Worm (Caenorhabditis elegans) whole organism, L1 larva: ENCODE data around the gene F13E9.11.
A peak's percentile ranks its signal among the peaks of the same experiment; 100 is the strongest.

Experiments used
- C16A3.4 ChIP-seq: fragments of 150-350 bp; optimal IDR thresholded peaks from 2 replicates; lab custom pipeline; 2014; ENCODE audit warnings: missing biosample characterization, missing genetic modification characterization
- Y116A8C.19 ChIP-seq: sonication (generic microtip); optimal IDR thresholded peaks from 2 replicates; lab custom pipeline; 2016; ENCODE audit warnings: missing compliant biosample characterization, missing genetic modification characterization, borderline replicate concordance
- aha-1 ChIP-seq: fragments of 150-350 bp; optimal IDR thresholded peaks from 2 replicates; lab custom pipeline; 2014; ENCODE audit warnings: missing biosample characterization, missing genetic modification characterization
- alr-1 ChIP-seq: fragments of 200-800 bp; sonication (Bioruptor generic); optimal IDR thresholded peaks from 2 replicates; lab custom pipeline; 2018; ENCODE audit warnings: borderline replicate concordance, mild to moderate bottlenecking, missing genetic modification characterization, missing compliant biosample characterization
- aly-2 ChIP-seq: fragments of 150-350 bp; optimal IDR thresholded peaks from 2 replicates; lab custom pipeline; 2014; ENCODE audit warnings: missing biosample characterization, missing genetic modification characterization
- blmp-1 ChIP-seq: fragments of 150-350 bp; optimal IDR thresholded peaks from 2 replicates; lab custom pipeline; 2014; ENCODE audit warnings: missing biosample characterization, missing genetic modification characterization
- ces-1 ChIP-seq: fragments of 150-350 bp; optimal IDR thresholded peaks from 2 replicates; lab custom pipeline; 2014; ENCODE audit warnings: missing biosample characterization, missing genetic modification reagents, missing genetic modification characterization
- dsc-1 ChIP-seq: sonication (generic microtip); optimal IDR thresholded peaks from 2 replicates; lab custom pipeline; 2016; ENCODE audit warnings: mild to moderate bottlenecking, missing genetic modification characterization, missing compliant biosample characterization
- elt-2 ChIP-seq: sonication (generic microtip); optimal IDR thresholded peaks from 2 replicates; lab custom pipeline; 2016; ENCODE audit warnings: missing genetic modification characterization, mild to moderate bottlenecking, inconsistent platforms, missing compliant biosample characterization, missing genetic modification reagents
- elt-3 ChIP-seq, 6 experiments: fragments of 150-350 bp in 1 of 6; sonication (generic microtip); optimal IDR thresholded peaks; 2 replicates each; lab custom pipeline; 2017 to 2018; ENCODE audit warnings: missing biosample characterization in 6 of 6, missing genetic modification characterization in 6 of 6, inconsistent platforms in 1 of 6
- fkh-10 ChIP-seq: sonication (generic microtip); optimal IDR thresholded peaks from 2 replicates; lab custom pipeline; 2017; ENCODE audit warnings: missing biosample characterization, missing genetic modification reagents, missing genetic modification characterization
- fkh-4 ChIP-seq: sonication (generic microtip); optimal IDR thresholded peaks from 2 replicates; lab custom pipeline; 2016; ENCODE audit warnings: missing compliant biosample characterization, missing genetic modification characterization, borderline replicate concordance
- hlh-4 ChIP-seq: sonication (generic microtip); optimal IDR thresholded peaks from 2 replicates; lab custom pipeline; 2016; ENCODE audit warnings: mild to moderate bottlenecking, missing genetic modification characterization, missing compliant biosample characterization
- hpl-2 ChIP-seq: fragments of 150-350 bp; optimal IDR thresholded peaks from 2 replicates; lab custom pipeline; 2014; ENCODE audit warnings: missing biosample characterization, missing genetic modification reagents, missing genetic modification characterization
- isw-1 ChIP-seq: fragments of 200-800 bp; sonication (Bioruptor generic); IDR thresholded peaks from 2 replicates; pipeline ENCODE4 v1.3.6; 2022; ENCODE audit warnings: missing genetic modification characterization, missing compliant biosample characterization
- jun-1 ChIP-seq: fragments of 150-350 bp; optimal IDR thresholded peaks from 2 replicates; lab custom pipeline; 2014; ENCODE audit warnings: missing biosample characterization, missing genetic modification reagents, missing genetic modification characterization
- lin-13 ChIP-seq: fragments of 150-350 bp; optimal IDR thresholded peaks from 2 replicates; lab custom pipeline; 2014; ENCODE audit warnings: missing biosample characterization, missing genetic modification reagents, missing genetic modification characterization
- lin-14 ChIP-seq: fragments of 200-800 bp; sonication (Bioruptor generic); optimal IDR thresholded peaks from 2 replicates; lab custom pipeline; 2018; ENCODE audit warnings: mild to moderate bottlenecking, missing genetic modification characterization, moderate library complexity, missing compliant biosample characterization
- lin-39 ChIP-seq: fragments of 150-350 bp; optimal IDR thresholded peaks from 2 replicates; lab custom pipeline; 2014; ENCODE audit warnings: missing biosample characterization, missing genetic modification reagents, missing genetic modification characterization
- mdl-1 ChIP-seq, 2 experiments: fragments of 150-350 bp; optimal IDR thresholded peaks; 2 replicates each; lab custom pipeline; 2014 to 2017; ENCODE audit warnings: missing biosample characterization in 2 of 2, missing genetic modification characterization in 2 of 2, inconsistent platforms in 1 of 2
- mef-2 ChIP-seq: fragments of 150-350 bp; optimal IDR thresholded peaks from 2 replicates; lab custom pipeline; 2014; ENCODE audit warnings: missing biosample characterization, missing genetic modification characterization
- mep-1 ChIP-seq: fragments of 150-350 bp; optimal IDR thresholded peaks from 2 replicates; lab custom pipeline; 2014; ENCODE audit warnings: missing biosample characterization, missing genetic modification characterization
- nhr-12 ChIP-seq: sonication (generic microtip); optimal IDR thresholded peaks from 2 replicates; lab custom pipeline; 2017; ENCODE audit warnings: missing biosample characterization, missing genetic modification characterization
- nhr-20 ChIP-seq: sonication (generic microtip); optimal IDR thresholded peaks from 2 replicates; lab custom pipeline; 2016; ENCODE audit warnings: mild to moderate bottlenecking, missing genetic modification characterization, missing compliant biosample characterization
- nhr-28 ChIP-seq: fragments of 150-350 bp; optimal IDR thresholded peaks from 2 replicates; lab custom pipeline; 2014; ENCODE audit warnings: missing biosample characterization, missing genetic modification characterization
- nhr-47 ChIP-seq: sonication (generic microtip); optimal IDR thresholded peaks from 2 replicates; lab custom pipeline; 2016; ENCODE audit warnings: mild to moderate bottlenecking, missing genetic modification characterization, moderate library complexity, missing compliant biosample characterization
- nhr-71 ChIP-seq: sonication (generic microtip); optimal IDR thresholded peaks from 2 replicates; lab custom pipeline; 2016; ENCODE audit warnings: mild to moderate bottlenecking, missing genetic modification characterization, moderate library complexity, missing compliant biosample characterization
- nhr-84 ChIP-seq: sonication (generic microtip); optimal IDR thresholded peaks from 2 replicates; lab custom pipeline; 2017; ENCODE audit warnings: missing biosample characterization, missing genetic modification characterization
- nhr-85 ChIP-seq: sonication (generic microtip); peaks from one replicate; lab custom pipeline; 2016; ENCODE audit warnings: missing genetic modification characterization, inconsistent platforms, missing compliant biosample characterization
- rnt-1 ChIP-seq: sonication (generic microtip); optimal IDR thresholded peaks from 2 replicates; lab custom pipeline; 2016; ENCODE audit warnings: mild to moderate bottlenecking, missing genetic modification characterization, moderate library complexity, missing compliant biosample characterization
- snpc-4 ChIP-seq: fragments of 150-350 bp; optimal IDR thresholded peaks from 2 replicates; lab custom pipeline; 2014; ENCODE audit warnings: missing biosample characterization, missing genetic modification characterization
- swsn-7 ChIP-seq: sonication (generic microtip); optimal IDR thresholded peaks from 2 replicates; lab custom pipeline; 2016; ENCODE audit warnings: missing genetic modification characterization, missing compliant biosample characterization
- unc-30 ChIP-seq: sonication (generic microtip); optimal IDR thresholded peaks from 2 replicates; lab custom pipeline; 2017; ENCODE audit warnings: missing biosample characterization, missing genetic modification characterization
- unc-62 ChIP-seq: fragments of 150-350 bp; optimal IDR thresholded peaks from 2 replicates; lab custom pipeline; 2014; ENCODE audit warnings: missing biosample characterization, missing genetic modification reagents, missing genetic modification characterization
- unc-86 ChIP-seq: sonication (generic microtip); optimal IDR thresholded peaks from 2 replicates; lab custom pipeline; 2016; ENCODE audit warnings: missing genetic modification characterization, missing compliant biosample characterization
- unc-98 ChIP-seq: fragments of 200-800 bp; sonication (Bioruptor generic); IDR thresholded peaks from 2 replicates; pipeline ENCODE4 v1.3.6; 2022; ENCODE audit warnings: missing genetic modification characterization, missing compliant biosample characterization
- vab-15 ChIP-seq: sonication (generic microtip); optimal IDR thresholded peaks from 2 replicates; lab custom pipeline; 2017; ENCODE audit warnings: missing genotype, mild to moderate bottlenecking, missing genetic modification characterization, missing compliant biosample characterization
- zag-1 ChIP-seq: fragments of 150-350 bp; optimal IDR thresholded peaks from 2 replicates; lab custom pipeline; 2014; ENCODE audit warnings: missing biosample characterization, missing genetic modification characterization
- zip-4 ChIP-seq: fragments of 200-800 bp; sonication (Bioruptor generic); optimal IDR thresholded peaks from 2 replicates; lab custom pipeline; 2018; ENCODE audit warnings: mild to moderate bottlenecking, missing genetic modification characterization, moderate library complexity, missing compliant biosample characterization
- ztf-11 ChIP-seq, 2 experiments: sonication (generic microtip); optimal IDR thresholded peaks; 2 replicates each; lab custom pipeline; 2016 to 2017; ENCODE audit warnings: missing genetic modification characterization in 2 of 2, missing biosample characterization in 1 of 2, missing compliant biosample characterization in 1 of 2

F13E9.11 gene

ce11 chrIV:10885915-10886314 is 17.0 kb upstream of the F13E9.11 start, which contains the start of gene srlf-11:
TSS of gene srlf-11 (minus strand) at chrIV:10886015.
- TF ChIP-seq nhr-28 (tag; lab: Kevin White, UChicago): no peak
- no peak for TF ChIP-seq alr-1
- TF ChIP-seq vab-15 (tag; lab: Kevin White, UChicago): no peak
- TF ChIP-seq mef-2: no peak
- TF ChIP-seq fkh-4 (tag; lab: Kevin White, UChicago): no peak
- no peak for TF ChIP-seq zip-4
- no peak for TF ChIP-seq snpc-4 (tag; lab: Kevin White, UChicago)
- no peak for TF ChIP-seq hpl-2
- no peak for TF ChIP-seq lin-13
- TF ChIP-seq ztf-11 (tag; optimal IDR thresholded peaks at IDR 0.05; lab: Kevin White, UChicago): no peak
- TF ChIP-seq jun-1: no peak
- no peak for TF ChIP-seq lin-39
- TF ChIP-seq nhr-47 (tag; lab: Kevin White, UChicago): no peak
- no peak for TF ChIP-seq unc-62
- no peak for TF ChIP-seq Y116A8C.19 (tag; lab: Kevin White, UChicago)
- no peak for TF ChIP-seq unc-98
- no peak for TF ChIP-seq aly-2
- TF ChIP-seq isw-1 (GFP tag; lab: Robert Waterston, UW): no peak
- no peak for TF ChIP-seq mep-1 (tag; lab: Kevin White, UChicago)
- TF ChIP-seq, all 84 proteins: peak for 0

- TF ChIP-seq fkh-10 (GFP tag; lab: Kevin White, UChicago) (no peak), lin-14 (no peak), dsc-1 (tag; lab: Kevin White, UChicago) (no peak), ces-1 (GFP tag; lab: Kevin White, UChicago) (no peak), nhr-85 (tag; lab: Kevin White, UChicago) (no peak), zag-1 (tag; lab: Kevin White, UChicago) (no peak), aly-2 (no peak), isw-1 (GFP tag; lab: Robert Waterston, UW) (no peak), hlh-4 (tag; lab: Kevin White, UChicago) (no peak), nhr-12 (tag; lab: Kevin White, UChicago) (no peak), nhr-71 (tag; lab: Kevin White, UChicago) (no peak), nhr-84 (tag; lab: Kevin White, UChicago) (no peak), swsn-7 (tag; lab: Kevin White, UChicago) (no peak), rnt-1 (no peak), blmp-1 (no peak)
Observed at ce11 chrIV:10884263-10884662, 15.3 kb upstream of the F13E9.11 start, which contains the start of gene F13E9.5. TSS of gene F13E9.5 (minus strand) at chrIV:10884363.

ce11 chrIV:10881230-10881629 is 12.3 kb upstream of the F13E9.11 start, which contains the start of gene F13E9.13:
TSS of gene F13E9.13 (plus strand) at chrIV:10881546.
- TF ChIP-seq C16A3.4 (tag; lab: Kevin White, UChicago) (no peak), Y116A8C.19 (tag; lab: Kevin White, UChicago) (no peak), isw-1 (GFP tag; lab: Robert Waterston, UW) (no peak), nhr-20 (tag; lab: Kevin White, UChicago) (peak; percentile 19), mdl-1 (tag; optimal IDR thresholded peaks at IDR 0.05; lab: Kevin White, UChicago) (no peak), dsc-1 (tag; lab: Kevin White, UChicago) (no peak), mep-1 (tag; lab: Kevin White, UChicago) (no peak), fkh-10 (GFP tag; lab: Kevin White, UChicago) (no peak), unc-30 (tag; lab: Kevin White, UChicago) (no peak), blmp-1 (no peak), elt-2 (tag; lab: Kevin White, UChicago) (peak; percentile 75), elt-3 (tag; optimal IDR thresholded peaks at IDR 0.05; lab: Kevin White, UChicago) (peak in 1 of 6 experiments; percentile 14), unc-86 (tag; lab: Kevin White, UChicago) (no peak), aha-1 (tag; lab: Kevin White, UChicago) (no peak)
